Worm (Caenorhabditis elegans) whole organism, mixed stage, embryonic: ENCODE measurements around the gene myo-6.
A peak's percentile ranks its signal among the peaks of the same experiment; 100 is the strongest.

Source experiments
- M03D4.4 ChIP-seq: sonication (generic microtip); optimal IDR thresholded peaks from 2 replicates; lab custom pipeline; 2017; ENCODE audit warnings: mild to moderate bottlenecking, missing genetic modification characterization, missing compliant biosample characterization
- bed-3 ChIP-seq: fragments of 200-800 bp; sonication (Bioruptor generic); optimal IDR thresholded peaks from 3 replicates; lab custom pipeline; 2018; ENCODE audit warnings: mild to moderate bottlenecking, missing genetic modification characterization, moderate library complexity, missing compliant biosample characterization
- blmp-1 ChIP-seq: fragments of 150-350 bp; optimal IDR thresholded peaks from 2 replicates; lab custom pipeline; 2014; ENCODE audit warnings: missing biosample characterization, missing genetic modification characterization
- ceh-39 ChIP-seq: fragments of 150-350 bp; optimal IDR thresholded peaks from 2 replicates; lab custom pipeline; 2014; ENCODE audit warnings: missing biosample characterization, missing genetic modification characterization
- ceh-43 ChIP-seq: fragments of 200-800 bp; sonication (Bioruptor generic); optimal IDR thresholded peaks from 2 replicates; lab custom pipeline; 2018; ENCODE audit warnings: mild to moderate bottlenecking, missing genetic modification characterization, moderate library complexity, missing compliant biosample characterization
- ces-1 ChIP-seq: fragments of 150-350 bp; optimal IDR thresholded peaks from 2 replicates; lab custom pipeline; 2014; ENCODE audit warnings: missing biosample characterization, missing genetic modification reagents, missing genetic modification characterization
- cnd-1 ChIP-seq: fragments of 200-800 bp; sonication (Bioruptor generic); optimal IDR thresholded peaks from 2 replicates; lab custom pipeline; 2018; ENCODE audit warnings: mild to moderate bottlenecking, missing genetic modification characterization, missing compliant biosample characterization
- elt-1 ChIP-seq: sonication (generic microtip); optimal IDR thresholded peaks from 2 replicates; lab custom pipeline; 2017; ENCODE audit warnings: missing genetic modification characterization, mild to moderate bottlenecking, missing compliant biosample characterization, antibody characterized with exemption, moderate library complexity, borderline replicate concordance; ENCODE audit not compliant: insufficient read depth
- elt-3 ChIP-seq: fragments of 150-350 bp; optimal IDR thresholded peaks from 2 replicates; lab custom pipeline; 2014; ENCODE audit warnings: missing biosample characterization, missing genetic modification characterization
- flh-1 ChIP-seq: fragments of 200-800 bp; sonication (Bioruptor generic); optimal IDR thresholded peaks from 2 replicates; lab custom pipeline; 2018; ENCODE audit warnings: mild to moderate bottlenecking, missing genetic modification characterization, moderate library complexity, missing compliant biosample characterization
- ham-2 ChIP-seq: fragments of 200-800 bp; sonication (Bioruptor generic); optimal IDR thresholded peaks from 2 replicates; lab custom pipeline; 2018; ENCODE audit warnings: mild to moderate bottlenecking, missing genetic modification characterization, missing compliant biosample characterization
- hlh-1 ChIP-seq: fragments of 150-350 bp; optimal IDR thresholded peaks from 2 replicates; lab custom pipeline; 2014; ENCODE audit warnings: missing biosample characterization, missing genetic modification reagents, missing genetic modification characterization
- lin-13 ChIP-seq: fragments of 150-350 bp; optimal IDR thresholded peaks from 2 replicates; lab custom pipeline; 2014; ENCODE audit warnings: missing biosample characterization, missing genetic modification characterization
- lin-32 ChIP-seq: fragments of 200-800 bp; sonication (Bioruptor generic); optimal IDR thresholded peaks from 2 replicates; lab custom pipeline; 2018; ENCODE audit warnings: mild to moderate bottlenecking, missing genetic modification characterization, missing compliant biosample characterization
- lsy-2 ChIP-seq: fragments of 150-350 bp; optimal IDR thresholded peaks from 2 replicates; lab custom pipeline; 2014; ENCODE audit warnings: missing biosample characterization, missing genetic modification characterization
- mab-5 ChIP-seq: fragments of 150-350 bp; optimal IDR thresholded peaks from 2 replicates; lab custom pipeline; 2014; ENCODE audit warnings: missing biosample characterization, missing genetic modification characterization
- mep-1 ChIP-seq: fragments of 150-350 bp; optimal IDR thresholded peaks from 2 replicates; lab custom pipeline; 2017; ENCODE audit warnings: missing biosample characterization, missing genetic modification reagents, missing genetic modification characterization, inconsistent platforms
- mls-2 ChIP-seq: sonication (generic microtip); optimal IDR thresholded peaks from 2 replicates; lab custom pipeline; 2016; ENCODE audit warnings: mild to moderate bottlenecking, missing genetic modification characterization, moderate library complexity, missing compliant biosample characterization
- nhr-12 ChIP-seq: fragments of 150-350 bp; optimal IDR thresholded peaks from 2 replicates; lab custom pipeline; 2014; ENCODE audit warnings: missing biosample characterization, missing genetic modification characterization
- nhr-237 ChIP-seq: fragments of 150-350 bp; optimal IDR thresholded peaks from 2 replicates; lab custom pipeline; 2014; ENCODE audit warnings: missing biosample characterization, missing genetic modification characterization
- nhr-76 ChIP-seq: sonication (generic microtip); optimal IDR thresholded peaks from 2 replicates; lab custom pipeline; 2017; ENCODE audit warnings: missing biosample characterization, missing genetic modification characterization
- pha-4 ChIP-seq: fragments of 150-350 bp; optimal IDR thresholded peaks from 2 replicates; lab custom pipeline; 2018; ENCODE audit warnings: missing biosample characterization, missing genetic modification reagents, missing genetic modification characterization
- sem-2 ChIP-seq: fragments of 200-800 bp; sonication (Bioruptor generic); optimal IDR thresholded peaks from 2 replicates; lab custom pipeline; 2018; ENCODE audit warnings: mild to moderate bottlenecking, missing genetic modification characterization, missing compliant biosample characterization
- tbx-8 ChIP-seq: fragments of 200-800 bp; sonication (Bioruptor generic); optimal IDR thresholded peaks from 2 replicates; lab custom pipeline; 2018; ENCODE audit warnings: mild to moderate bottlenecking, missing genetic modification characterization, moderate library complexity, missing compliant biosample characterization
- unc-120 ChIP-seq: sonication (generic microtip); optimal IDR thresholded peaks from 2 replicates; lab custom pipeline; 2017; ENCODE audit warnings: missing genetic modification characterization, missing compliant biosample characterization; ENCODE audit not compliant: poor library complexity, severe bottlenecking
- unc-39 ChIP-seq: fragments of 150-350 bp; optimal IDR thresholded peaks from 2 replicates; lab custom pipeline; 2014; ENCODE audit warnings: missing biosample characterization, missing genetic modification characterization
- unc-62 ChIP-seq: fragments of 150-350 bp; optimal IDR thresholded peaks from 2 replicates; lab custom pipeline; 2014; ENCODE audit warnings: missing biosample characterization, missing genetic modification reagents, missing genetic modification characterization
- zip-8 ChIP-seq: fragments of 150-350 bp; optimal IDR thresholded peaks from 2 replicates; lab custom pipeline; 2014; ENCODE audit warnings: missing biosample characterization, missing genetic modification characterization
- ztf-11 ChIP-seq: fragments of 150-350 bp; optimal IDR thresholded peaks from 2 replicates; lab custom pipeline; 2014; ENCODE audit warnings: missing biosample characterization, missing genetic modification characterization

The myo-6 gene

DNA sequence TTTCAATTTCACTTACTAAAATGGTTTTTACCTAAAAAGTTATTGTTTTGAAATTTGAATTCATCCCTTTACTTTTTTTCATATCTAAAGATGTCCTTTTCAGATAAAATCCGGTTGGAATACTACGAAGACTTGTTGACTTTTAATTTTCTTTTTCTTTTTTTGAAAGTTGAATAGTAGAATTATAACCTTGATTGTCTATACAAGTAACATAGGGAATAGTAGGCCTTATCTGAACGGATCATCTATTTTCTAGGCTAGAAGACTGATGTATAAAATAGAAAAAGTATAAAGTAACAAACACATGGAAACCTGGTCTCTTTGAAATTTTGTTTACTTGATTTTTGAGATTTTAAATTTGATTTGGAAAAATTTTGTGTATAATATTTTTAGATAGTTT, 28.7 kb upstream of the myo-6 start:
- no peak for TF ChIP-seq lsy-2
- no peak for TF ChIP-seq elt-3
- no peak for TF ChIP-seq nhr-12 (tag; lab: Kevin White, UChicago)
- no peak for TF ChIP-seq zip-8 (tag; lab: Kevin White, UChicago)
- TF ChIP-seq mab-5 (tag; lab: Kevin White, UChicago): no peak
- TF ChIP-seq unc-39: no peak
- TF ChIP-seq lin-13: no peak
- TF ChIP-seq mls-2 (tag; lab: Kevin White, UChicago): no peak
- no peak for TF ChIP-seq cnd-1 (tag; lab: Kevin White, UChicago)

DNA sequence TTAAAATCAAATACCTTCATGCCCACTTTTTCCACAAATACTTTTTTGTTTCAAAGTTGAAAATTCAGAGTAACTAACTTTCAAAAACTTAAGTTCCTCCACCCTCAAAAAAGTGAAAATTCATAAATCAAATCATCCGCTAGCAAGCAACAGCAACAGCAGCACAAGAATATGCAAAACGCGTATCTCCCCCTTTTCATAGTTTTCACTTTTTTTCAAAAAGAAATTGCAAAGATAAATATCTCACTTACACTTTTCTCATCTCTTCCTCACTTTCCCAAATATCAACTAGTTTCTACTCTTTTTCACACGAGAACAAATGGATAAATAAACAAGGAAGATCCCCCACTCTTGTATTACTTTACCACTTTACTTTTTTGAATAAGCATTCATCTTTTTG, 27.9 kb upstream of the myo-6 start:
- TF ChIP-seq nhr-237 (tag; lab: Kevin White, UChicago): no peak
- no peak for TF ChIP-seq zip-8 (tag; lab: Kevin White, UChicago)
- no peak for TF ChIP-seq elt-1 (tag; lab: Kevin White, UChicago)
- peak; percentile 78 for TF ChIP-seq blmp-1
- no peak for TF ChIP-seq M03D4.4 (tag; lab: Kevin White, UChicago)
- no peak for TF ChIP-seq ham-2 (GFP tag; lab: Kevin White, UChicago)
- peak; percentile 25 for TF ChIP-seq ces-1 (GFP tag; lab: Kevin White, UChicago)
- TF ChIP-seq sem-2 (GFP tag; lab: Kevin White, UChicago): no peak
- no peak for TF ChIP-seq bed-3 (GFP tag; lab: Kevin White, UChicago)
- TF ChIP-seq lin-32 (GFP tag; lab: Kevin White, UChicago): no peak

ce11 chrIII:13383159-13383558, 26.4 kb upstream of the myo-6 start:
- no peak for TF ChIP-seq ceh-39 (tag; lab: Kevin White, UChicago)
- no peak for TF ChIP-seq elt-1 (tag; lab: Kevin White, UChicago)
- no peak for TF ChIP-seq bed-3 (GFP tag; lab: Kevin White, UChicago)
- TF ChIP-seq lin-13: no peak
- no peak for TF ChIP-seq nhr-12 (tag; lab: Kevin White, UChicago)
- no peak for TF ChIP-seq sem-2 (GFP tag; lab: Kevin White, UChicago)
- no peak for TF ChIP-seq cnd-1 (tag; lab: Kevin White, UChicago)
- TF ChIP-seq lsy-2: no peak

DNA sequence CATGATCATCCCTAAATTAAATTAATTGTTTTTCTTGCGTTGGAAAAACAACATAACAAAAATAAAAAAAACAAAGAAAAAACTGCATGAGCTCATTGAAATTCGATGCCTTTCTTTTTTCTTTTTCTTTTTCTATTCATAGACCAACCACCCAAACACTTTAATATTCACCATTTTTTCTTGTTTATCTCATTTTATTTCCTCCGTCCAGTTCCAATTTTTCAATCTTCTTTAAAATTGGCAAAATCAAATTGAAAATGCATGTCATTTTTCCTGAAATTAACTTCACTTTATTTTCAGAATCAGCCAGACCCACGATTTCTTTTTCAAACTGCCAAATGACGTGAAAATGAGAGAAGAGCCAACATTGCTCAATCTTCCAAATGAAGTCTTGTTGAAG, 23.7 kb upstream of the myo-6 start, which contains the start of gene T03F6.4:
TSS of gene T03F6.4 (plus strand) at position 301 of the 400 bp plus-strand sequence.
- TF ChIP-seq hlh-1 (no peak), lin-13 (no peak), flh-1 (no peak), tbx-8 (GFP tag; lab: Kevin White, UChicago) (no peak), nhr-12 (tag; lab: Kevin White, UChicago) (no peak), ceh-43 (GFP tag; lab: Kevin White, UChicago) (no peak)

DNA sequence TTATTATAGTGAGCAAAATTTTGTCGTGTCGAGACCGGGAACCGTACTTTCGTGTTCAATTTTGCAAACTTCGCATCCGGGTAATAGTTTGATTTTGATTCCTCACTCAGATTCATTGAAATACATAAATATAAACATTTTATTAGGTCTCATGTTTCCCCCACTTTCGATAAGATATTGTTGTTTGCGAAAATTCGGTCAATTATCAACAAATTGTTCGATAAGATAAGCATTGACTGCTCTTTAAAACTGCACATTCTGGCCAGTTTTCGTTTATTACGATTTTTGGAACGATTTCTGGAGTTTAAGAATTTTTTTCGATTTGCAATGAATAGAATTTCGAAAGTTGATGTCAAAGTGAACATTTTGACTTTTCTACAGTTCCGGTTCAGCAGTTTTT, 21.0 kb upstream of the myo-6 start:
- no peak for TF ChIP-seq elt-3
- TF ChIP-seq mls-2 (tag; lab: Kevin White, UChicago): no peak
- TF ChIP-seq nhr-76 (tag; lab: Kevin White, UChicago): no peak
- TF ChIP-seq ztf-11: no peak
- TF ChIP-seq unc-62 (GFP tag; lab: Kevin White, UChicago): no peak
- TF ChIP-seq elt-1 (tag; lab: Kevin White, UChicago): no peak
- no peak for TF ChIP-seq zip-8 (tag; lab: Kevin White, UChicago)
- TF ChIP-seq nhr-12 (tag; lab: Kevin White, UChicago): no peak
- TF ChIP-seq hlh-1: no peak
- no peak for TF ChIP-seq flh-1
- TF ChIP-seq lin-13: no peak
- TF ChIP-seq mep-1 (tag; lab: Kevin White, UChicago): no peak
- TF ChIP-seq nhr-237 (tag; lab: Kevin White, UChicago): no peak
- no peak for TF ChIP-seq pha-4

- TF ChIP-seq ztf-11 (no peak), nhr-12 (tag; lab: Kevin White, UChicago) (no peak), unc-120 (tag; lab: Kevin White, UChicago) (no peak), cnd-1 (tag; lab: Kevin White, UChicago) (no peak), flh-1 (no peak), hlh-1 (no peak), lin-13 (no peak), blmp-1 (no peak), unc-62 (GFP tag; lab: Kevin White, UChicago) (no peak), ces-1 (GFP tag; lab: Kevin White, UChicago) (no peak), ham-2 (GFP tag; lab: Kevin White, UChicago) (no peak)
Measured at ce11 chrIII:13389078-13389477, 20.5 kb upstream of the myo-6 start, which contains the start of gene T03F6.3. TSS of gene T03F6.3 (plus strand) at chrIII:13389395.
